Worm (Caenorhabditis elegans): ENCODE measurements around the gene fbxa-26.

Gene fbxa-26

ce11 chrIII:1349313-1349712 is 7.0 kb upstream of the fbxa-26 start, which contains the start of gene fbxa-25:
Gene fbxa-25 (minus strand): TSS chrIII:1349450.
- TF ChIP-seq ceh-13 (GFP tag; optimal IDR thresholded peaks at IDR 0.05) (no peak), tbx-37 (GFP tag; conservative IDR thresholded peaks at IDR 0.05) (no peak), hmg-4 (GFP tag; optimal IDR thresholded peaks at IDR 0.05) (no peak), hnd-1 (tag; optimal IDR thresholded peaks at IDR 0.05) (no peak), pes-1 (GFP tag; IDR thresholded peaks at IDR 0.05) (no peak), F13C5.2 (tag; optimal IDR thresholded peaks at IDR 0.05) (no peak), tra-4 (tag; optimal IDR thresholded peaks at IDR 0.05) (no peak), hmbx-1 (tag; optimal IDR thresholded peaks at IDR 0.05) (no peak), sea-1 (GFP tag; conservative IDR thresholded peaks at IDR 0.05) (no peak), aly-1 (tag; optimal IDR thresholded peaks at IDR 0.05) (no peak)

DNA sequence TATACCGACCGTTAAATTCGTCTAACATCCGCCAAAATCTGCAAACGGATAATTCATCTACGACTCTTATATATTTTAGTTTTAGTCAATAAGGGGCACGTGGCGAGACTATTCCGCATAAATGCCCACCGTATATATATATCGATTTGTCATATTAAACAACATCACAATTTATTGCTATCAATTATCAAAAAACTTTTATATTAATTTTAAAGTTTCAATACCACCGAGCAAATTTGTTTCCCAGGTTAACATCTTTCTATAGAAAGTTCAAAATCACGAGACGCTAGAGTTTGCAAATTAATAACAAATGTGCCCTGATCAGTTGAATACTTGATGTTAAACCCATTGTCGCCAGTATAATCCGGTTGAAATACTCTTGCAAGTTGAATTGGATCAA is 5.2 kb upstream of the fbxa-26 start, which contains the start of gene Y82E9BL.5:
Y82E9BL.5 (minus strand) TSS at position 101 of the 400 bp plus-strand sequence.
- TF ChIP-seq sea-1 (GFP tag; conservative IDR thresholded peaks at IDR 0.05) (no peak), pes-1 (GFP tag; IDR thresholded peaks at IDR 0.05) (no peak), ama-1 (optimal IDR thresholded peaks at IDR 0.05) (no peak), tra-4 (tag; optimal IDR thresholded peaks at IDR 0.05) (no peak), hmbx-1 (tag; optimal IDR thresholded peaks at IDR 0.05) (no peak), tbx-37 (GFP tag; conservative IDR thresholded peaks at IDR 0.05) (no peak), ceh-36 (tag; optimal IDR thresholded peaks at IDR 0.05) (no peak), ceh-13 (GFP tag; optimal IDR thresholded peaks at IDR 0.05) (no peak), B0310.2 (tag; optimal IDR thresholded peaks at IDR 0.05) (no peak), hnd-1 (tag; optimal IDR thresholded peaks at IDR 0.05) (no peak), flt-1 (GFP tag; IDR thresholded peaks at IDR 0.05) (no peak), tbx-11 (GFP tag; IDR thresholded peaks at IDR 0.05) (no peak), hmg-4 (GFP tag; optimal IDR thresholded peaks at IDR 0.05) (no peak), F13C5.2 (tag; optimal IDR thresholded peaks at IDR 0.05) (no peak), aly-1 (tag; optimal IDR thresholded peaks at IDR 0.05) (no peak), ets-7 (tag; optimal IDR thresholded peaks at IDR 0.05) (no peak), scrt-1 (GFP tag; IDR thresholded peaks at IDR 0.05) (no peak)

ce11 chrIII:1347003-1347402 is 4.7 kb upstream of the fbxa-26 start:
- TF ChIP-seq F13C5.2 (tag; optimal IDR thresholded peaks at IDR 0.05) = no peak
- no peak for TF ChIP-seq tbx-11 (GFP tag; IDR thresholded peaks at IDR 0.05)
- no peak for TF ChIP-seq aly-1 (tag; optimal IDR thresholded peaks at IDR 0.05)
- no peak for TF ChIP-seq ceh-13 (GFP tag; optimal IDR thresholded peaks at IDR 0.05)
- TF ChIP-seq scrt-1 (GFP tag; IDR thresholded peaks at IDR 0.05) = no peak
- TF ChIP-seq ets-7 (tag; optimal IDR thresholded peaks at IDR 0.05) = no peak
- TF ChIP-seq sea-1 (GFP tag; conservative IDR thresholded peaks at IDR 0.05) = no peak
- no peak for TF ChIP-seq tbx-37 (GFP tag; conservative IDR thresholded peaks at IDR 0.05)
- no peak for TF ChIP-seq ceh-36 (tag; optimal IDR thresholded peaks at IDR 0.05)
- no peak for TF ChIP-seq B0310.2 (tag; optimal IDR thresholded peaks at IDR 0.05)
- no peak for TF ChIP-seq hnd-1 (tag; optimal IDR thresholded peaks at IDR 0.05)
- TF ChIP-seq hmg-4 (GFP tag; optimal IDR thresholded peaks at IDR 0.05) = no peak
- no peak for TF ChIP-seq pes-1 (GFP tag; IDR thresholded peaks at IDR 0.05)
- no peak for TF ChIP-seq hmbx-1 (tag; optimal IDR thresholded peaks at IDR 0.05)

DNA sequence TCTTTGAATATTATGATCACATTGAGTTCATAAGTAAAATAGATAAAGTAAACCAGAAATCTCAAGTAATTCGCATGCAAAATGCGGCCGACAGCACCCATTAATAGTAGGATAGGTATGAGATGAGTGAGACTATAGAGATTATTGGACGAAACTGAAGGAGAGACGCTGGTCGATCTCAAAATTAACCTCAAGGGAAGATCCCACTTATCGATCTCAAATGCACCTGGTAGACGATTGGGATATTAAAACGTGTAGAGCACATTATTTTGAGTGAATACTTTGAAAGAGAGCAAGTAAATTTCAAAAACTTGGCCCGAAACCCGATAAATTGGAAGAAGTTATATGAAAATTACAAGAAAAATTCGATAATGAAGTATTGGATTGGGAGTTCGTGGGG is 3.4 kb upstream of the fbxa-26 start, which contains the start of gene Y82E9BL.6:
Y82E9BL.6 (minus strand) TSS at position 101 of the 400 bp plus-strand sequence.
- TF ChIP-seq flt-1 (GFP tag; IDR thresholded peaks at IDR 0.05) (no peak), tbx-11 (GFP tag; IDR thresholded peaks at IDR 0.05) (no peak), aly-1 (tag; optimal IDR thresholded peaks at IDR 0.05) (no peak), ets-7 (tag; optimal IDR thresholded peaks at IDR 0.05) (no peak), B0310.2 (tag; optimal IDR thresholded peaks at IDR 0.05) (no peak), scrt-1 (GFP tag; IDR thresholded peaks at IDR 0.05) (no peak), ama-1 (optimal IDR thresholded peaks at IDR 0.05) (no peak), hnd-1 (tag; optimal IDR thresholded peaks at IDR 0.05) (no peak)

DNA sequence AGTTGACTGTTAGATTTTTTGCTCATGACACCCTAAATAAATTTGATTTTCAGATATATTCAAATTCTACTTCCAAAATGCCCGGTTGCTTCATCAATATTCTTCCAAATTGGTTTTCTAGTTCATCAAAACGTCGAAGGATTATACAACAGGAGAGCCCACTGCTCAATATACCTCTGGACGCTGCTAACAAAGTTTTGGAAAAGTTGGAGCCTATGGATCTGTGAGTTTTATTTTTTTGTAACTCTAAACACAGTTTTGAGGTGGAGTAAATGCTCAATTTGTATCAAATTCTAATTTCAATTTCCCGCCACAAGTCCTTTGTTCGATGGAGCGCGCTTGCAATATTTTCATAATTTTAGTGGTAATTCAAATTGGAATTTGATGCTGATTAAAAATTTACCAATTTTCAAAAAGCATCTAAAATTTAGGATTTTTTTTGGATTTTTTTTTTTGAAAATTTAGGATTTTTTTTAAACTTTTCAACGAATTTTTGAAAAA is 647 bp upstream of the fbxa-26 start, which contains the start of gene fbxa-27:
fbxa-27 (plus strand) TSS at position 51 of the 501 bp plus-strand sequence.
- no peak for TF ChIP-seq B0310.2 (tag; optimal IDR thresholded peaks at IDR 0.05)

DNA sequence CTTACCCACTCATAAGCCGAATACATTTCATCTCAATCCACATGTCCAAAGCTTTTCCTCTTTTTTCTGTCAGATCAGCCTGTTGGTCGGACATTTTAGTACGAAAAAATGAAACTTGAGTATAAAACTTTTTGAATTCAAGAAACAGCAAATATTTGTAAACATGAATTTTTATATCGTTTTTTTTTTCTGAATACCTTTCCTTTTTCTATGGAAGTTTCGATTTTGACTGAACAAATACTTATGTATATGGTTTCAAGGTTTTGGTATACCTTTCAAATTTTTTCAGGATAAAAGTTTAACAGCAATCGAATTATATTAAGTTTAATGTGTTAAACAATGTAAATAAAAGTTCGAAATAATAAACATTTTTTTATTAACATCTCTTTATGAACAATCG is 2.1 kb downstream of the fbxa-26 start, which contains the start of gene fbxa-5:
fbxa-5 (minus strand) TSS at position 101 of the 400 bp plus-strand sequence.
- no peak for TF ChIP-seq scrt-1 (GFP tag; IDR thresholded peaks at IDR 0.05)
- no peak for TF ChIP-seq aly-1 (tag; optimal IDR thresholded peaks at IDR 0.05)
- no peak for TF ChIP-seq flt-1 (GFP tag; IDR thresholded peaks at IDR 0.05)
- no peak for TF ChIP-seq tbx-11 (GFP tag; IDR thresholded peaks at IDR 0.05)
- TF ChIP-seq tbx-37 (GFP tag; conservative IDR thresholded peaks at IDR 0.05) = no peak
- TF ChIP-seq hmbx-1 (tag; optimal IDR thresholded peaks at IDR 0.05) = no peak
- TF ChIP-seq ama-1 (optimal IDR thresholded peaks at IDR 0.05) = no peak
- TF ChIP-seq ceh-36 (tag; optimal IDR thresholded peaks at IDR 0.05) = no peak
- TF ChIP-seq ets-7 (tag; optimal IDR thresholded peaks at IDR 0.05) = no peak

ce11 chrIII:1331894-1332293 is 10.4 kb downstream of the fbxa-26 start, which contains the start of gene Y82E9BL.19:
Gene Y82E9BL.19 (plus strand): TSS chrIII:1332016.
- no peak for TF ChIP-seq sea-1 (GFP tag; conservative IDR thresholded peaks at IDR 0.05)
- TF ChIP-seq hmg-4 (GFP tag; optimal IDR thresholded peaks at IDR 0.05) = no peak
- no peak for TF ChIP-seq aly-1 (tag; optimal IDR thresholded peaks at IDR 0.05)
- TF ChIP-seq scrt-1 (GFP tag; IDR thresholded peaks at IDR 0.05) = no peak
- no peak for TF ChIP-seq ceh-36 (tag; optimal IDR thresholded peaks at IDR 0.05)
- TF ChIP-seq tbx-37 (GFP tag; conservative IDR thresholded peaks at IDR 0.05) = no peak
- no peak for TF ChIP-seq tra-4 (tag; optimal IDR thresholded peaks at IDR 0.05)
- no peak for TF ChIP-seq flt-1 (GFP tag; IDR thresholded peaks at IDR 0.05)
- TF ChIP-seq F13C5.2 (tag; optimal IDR thresholded peaks at IDR 0.05) = no peak
- no peak for TF ChIP-seq ets-7 (tag; optimal IDR thresholded peaks at IDR 0.05)
- TF ChIP-seq tbx-11 (GFP tag; IDR thresholded peaks at IDR 0.05) = no peak
- TF ChIP-seq hnd-1 (tag; optimal IDR thresholded peaks at IDR 0.05) = no peak
- TF ChIP-seq ceh-13 (GFP tag; optimal IDR thresholded peaks at IDR 0.05) = no peak
- TF ChIP-seq pes-1 (GFP tag; IDR thresholded peaks at IDR 0.05) = no peak
- TF ChIP-seq hmbx-1 (tag; optimal IDR thresholded peaks at IDR 0.05) = no peak
- no peak for TF ChIP-seq ama-1 (optimal IDR thresholded peaks at IDR 0.05)
- no peak for TF ChIP-seq B0310.2 (tag; optimal IDR thresholded peaks at IDR 0.05)
